Fruit fly (Drosophila melanogaster): Measurements from ENCODE around the gene GstD2.

dm6 chr3R:12341374-12341773 is 30.4 kb upstream of the GstD2 start, which contains the start of gene Sgsf:
- TF ChIP-seq h (optimal IDR thresholded peaks at IDR 0.05) (no peak), insv (optimal IDR thresholded peaks at IDR 0.05) (no peak), psq (optimal IDR thresholded peaks at IDR 0.05) (no peak), Myc (optimal IDR thresholded peaks at IDR 0.05) (no peak)

Measured in Kc167 (cell line).